Worm (Caenorhabditis elegans) whole organism, L1 larva: ENCODE results near the gene C07H6.2.

Source experiments
- C34B4.2 ChIP-seq: sonication (generic microtip); optimal IDR thresholded peaks from 2 replicates; lab custom pipeline; 2017; ENCODE audit warnings: mild to moderate bottlenecking, missing genetic modification characterization, missing compliant biosample characterization
- F16B12.6 ChIP-seq: fragments of 150-350 bp; optimal IDR thresholded peaks from 2 replicates; lab custom pipeline; 2014; ENCODE audit warnings: missing biosample characterization, missing genetic modification characterization
- alr-1 ChIP-seq: fragments of 200-800 bp; sonication (Bioruptor generic); optimal IDR thresholded peaks from 2 replicates; lab custom pipeline; 2018; ENCODE audit warnings: borderline replicate concordance, mild to moderate bottlenecking, missing genetic modification characterization, missing compliant biosample characterization
- blmp-1 ChIP-seq: fragments of 150-350 bp; optimal IDR thresholded peaks from 2 replicates; lab custom pipeline; 2014; ENCODE audit warnings: missing biosample characterization, missing genetic modification characterization
- ceh-63 ChIP-seq: fragments of 200-800 bp; sonication (Bioruptor generic); optimal IDR thresholded peaks from 2 replicates; lab custom pipeline; 2018; ENCODE audit warnings: mild to moderate bottlenecking, missing genetic modification characterization, missing compliant biosample characterization
- ces-1 ChIP-seq: fragments of 150-350 bp; optimal IDR thresholded peaks from 2 replicates; lab custom pipeline; 2014; ENCODE audit warnings: missing biosample characterization, missing genetic modification reagents, missing genetic modification characterization
- dsc-1 ChIP-seq: sonication (generic microtip); optimal IDR thresholded peaks from 2 replicates; lab custom pipeline; 2016; ENCODE audit warnings: mild to moderate bottlenecking, missing genetic modification characterization, missing compliant biosample characterization
- efl-1 ChIP-seq, 4 experiments: fragments of 150-350 bp; optimal IDR thresholded peaks in 3 of 4; peaks in 1 of 4; 1 replicate in 1 of 4; 2 replicates in 3 of 4; lab custom pipeline; 2014; ENCODE audit warnings: missing biosample characterization in 2 of 4, missing genetic modification characterization in 2 of 4, missing genetic modification reagents in 2 of 4
- elt-2 ChIP-seq: sonication (generic microtip); optimal IDR thresholded peaks from 2 replicates; lab custom pipeline; 2016; ENCODE audit warnings: missing genetic modification characterization, mild to moderate bottlenecking, inconsistent platforms, missing compliant biosample characterization, missing genetic modification reagents
- ets-5 ChIP-seq: fragments of 200-800 bp; sonication (Bioruptor generic); IDR thresholded peaks from 2 replicates; pipeline ENCODE4 v1.3.6; 2022; ENCODE audit warnings: missing genetic modification characterization, missing compliant biosample characterization
- fkh-10 ChIP-seq: sonication (generic microtip); optimal IDR thresholded peaks from 2 replicates; lab custom pipeline; 2017; ENCODE audit warnings: missing biosample characterization, missing genetic modification reagents, missing genetic modification characterization
- fkh-4 ChIP-seq: sonication (generic microtip); optimal IDR thresholded peaks from 2 replicates; lab custom pipeline; 2016; ENCODE audit warnings: missing compliant biosample characterization, missing genetic modification characterization, borderline replicate concordance
- fkh-8 ChIP-seq: sonication (generic microtip); optimal IDR thresholded peaks from 2 replicates; lab custom pipeline; 2016; ENCODE audit warnings: mild to moderate bottlenecking, missing genetic modification characterization, missing compliant biosample characterization
- fos-1 ChIP-seq: fragments of 150-350 bp; optimal IDR thresholded peaks from 2 replicates; lab custom pipeline; 2014; ENCODE audit warnings: missing biosample characterization, missing genetic modification characterization
- grh-1 ChIP-seq: fragments of 200-800 bp; sonication (Bioruptor generic); IDR thresholded peaks from 2 replicates; pipeline ENCODE4 v1.3.6; 2022; ENCODE audit warnings: missing genetic modification reagents, missing genetic modification characterization, missing compliant biosample characterization
- hlh-17 ChIP-seq: fragments of 200-800 bp; sonication (Bioruptor generic); optimal IDR thresholded peaks from 2 replicates; lab custom pipeline; 2018; ENCODE audit warnings: missing genetic modification characterization, mild to moderate bottlenecking, missing compliant biosample characterization, moderate library complexity, borderline replicate concordance
- hlh-4 ChIP-seq: sonication (generic microtip); optimal IDR thresholded peaks from 2 replicates; lab custom pipeline; 2016; ENCODE audit warnings: mild to moderate bottlenecking, missing genetic modification characterization, missing compliant biosample characterization
- hpl-2 ChIP-seq: fragments of 150-350 bp; optimal IDR thresholded peaks from 2 replicates; lab custom pipeline; 2014; ENCODE audit warnings: missing biosample characterization, missing genetic modification reagents, missing genetic modification characterization
- irx-1 ChIP-seq: sonication (generic microtip); optimal IDR thresholded peaks from 2 replicates; lab custom pipeline; 2016; ENCODE audit warnings: missing genetic modification characterization, missing compliant biosample characterization
- lin-13 ChIP-seq: fragments of 150-350 bp; optimal IDR thresholded peaks from 2 replicates; lab custom pipeline; 2014; ENCODE audit warnings: missing biosample characterization, missing genetic modification reagents, missing genetic modification characterization
- lir-3 ChIP-seq: sonication (generic microtip); optimal IDR thresholded peaks from 2 replicates; lab custom pipeline; 2016; ENCODE audit warnings: mild to moderate bottlenecking, missing genetic modification characterization, moderate library complexity, missing compliant biosample characterization; ENCODE audit not compliant: poor library complexity
- mab-9 ChIP-seq: fragments of 200-800 bp; sonication (Bioruptor generic); IDR thresholded peaks from 2 replicates; pipeline ENCODE4 v1.3.6; 2022; ENCODE audit warnings: missing genetic modification reagents, missing genetic modification characterization, missing compliant biosample characterization
- mdl-1 ChIP-seq, 2 experiments: fragments of 150-350 bp; optimal IDR thresholded peaks; 2 replicates each; lab custom pipeline; 2014 to 2017; ENCODE audit warnings: missing biosample characterization in 2 of 2, missing genetic modification characterization in 2 of 2, inconsistent platforms in 1 of 2
- mef-2 ChIP-seq: fragments of 150-350 bp; optimal IDR thresholded peaks from 2 replicates; lab custom pipeline; 2014; ENCODE audit warnings: missing biosample characterization, missing genetic modification characterization
- mep-1 ChIP-seq: fragments of 150-350 bp; optimal IDR thresholded peaks from 2 replicates; lab custom pipeline; 2014; ENCODE audit warnings: missing biosample characterization, missing genetic modification characterization
- nhr-12 ChIP-seq: sonication (generic microtip); optimal IDR thresholded peaks from 2 replicates; lab custom pipeline; 2017; ENCODE audit warnings: missing biosample characterization, missing genetic modification characterization
- nhr-19 ChIP-seq: fragments of 200-800 bp; sonication (Bioruptor generic); conservative IDR thresholded peaks from 2 replicates; pipeline ENCODE4 v1.3.6; 2022; ENCODE audit warnings: missing genetic modification characterization, missing compliant biosample characterization
- nhr-20 ChIP-seq: sonication (generic microtip); optimal IDR thresholded peaks from 2 replicates; lab custom pipeline; 2016; ENCODE audit warnings: mild to moderate bottlenecking, missing genetic modification characterization, missing compliant biosample characterization
- nhr-237 ChIP-seq: fragments of 150-350 bp; optimal IDR thresholded peaks from 2 replicates; lab custom pipeline; 2014; ENCODE audit warnings: missing biosample characterization, missing genetic modification characterization
- nhr-28 ChIP-seq: fragments of 150-350 bp; optimal IDR thresholded peaks from 2 replicates; lab custom pipeline; 2014; ENCODE audit warnings: missing biosample characterization, missing genetic modification characterization
- nhr-47 ChIP-seq: sonication (generic microtip); optimal IDR thresholded peaks from 2 replicates; lab custom pipeline; 2016; ENCODE audit warnings: mild to moderate bottlenecking, missing genetic modification characterization, moderate library complexity, missing compliant biosample characterization
- nhr-71 ChIP-seq: sonication (generic microtip); optimal IDR thresholded peaks from 2 replicates; lab custom pipeline; 2016; ENCODE audit warnings: mild to moderate bottlenecking, missing genetic modification characterization, moderate library complexity, missing compliant biosample characterization
- nhr-76 ChIP-seq: sonication (generic microtip); optimal IDR thresholded peaks from 2 replicates; lab custom pipeline; 2017; ENCODE audit warnings: missing biosample characterization, missing genetic modification characterization
- nhr-77 ChIP-seq: fragments of 150-350 bp; optimal IDR thresholded peaks from 2 replicates; lab custom pipeline; 2014; ENCODE audit warnings: missing biosample characterization, missing genetic modification characterization
- nhr-84 ChIP-seq: sonication (generic microtip); optimal IDR thresholded peaks from 2 replicates; lab custom pipeline; 2017; ENCODE audit warnings: missing biosample characterization, missing genetic modification characterization
- nhr-85 ChIP-seq: sonication (generic microtip); peaks from one replicate; lab custom pipeline; 2016; ENCODE audit warnings: missing genetic modification characterization, inconsistent platforms, missing compliant biosample characterization
- nhr-90 ChIP-seq: sonication (generic microtip); optimal IDR thresholded peaks from 2 replicates; lab custom pipeline; 2016; ENCODE audit warnings: mild to moderate bottlenecking, missing genetic modification characterization, missing compliant biosample characterization; ENCODE audit not compliant: poor library complexity
- pag-3 ChIP-seq: sonication (generic microtip); optimal IDR thresholded peaks from 2 replicates; lab custom pipeline; 2017; ENCODE audit warnings: missing genetic modification characterization, mild to moderate bottlenecking, missing compliant biosample characterization, antibody characterized with exemption, borderline replicate concordance; ENCODE audit not compliant: insufficient read depth
- pax-3 ChIP-seq: fragments of 200-800 bp; sonication (Bioruptor generic); optimal IDR thresholded peaks from 2 replicates; lab custom pipeline; 2018; ENCODE audit warnings: mild to moderate bottlenecking, missing genetic modification characterization, moderate library complexity, missing compliant biosample characterization
- pqm-1 ChIP-seq: sonication (generic microtip); optimal IDR thresholded peaks from 3 replicates; lab custom pipeline; 2017; ENCODE audit warnings: missing biosample characterization, missing genetic modification characterization
- rnt-1 ChIP-seq: sonication (generic microtip); optimal IDR thresholded peaks from 2 replicates; lab custom pipeline; 2016; ENCODE audit warnings: mild to moderate bottlenecking, missing genetic modification characterization, moderate library complexity, missing compliant biosample characterization
- skn-1 ChIP-seq: fragments of 150-350 bp; optimal IDR thresholded peaks from 2 replicates; lab custom pipeline; 2014; ENCODE audit warnings: missing biosample characterization, missing genetic modification characterization
- snpc-4 ChIP-seq: fragments of 150-350 bp; optimal IDR thresholded peaks from 2 replicates; lab custom pipeline; 2014; ENCODE audit warnings: missing biosample characterization, missing genetic modification characterization
- snu-23 ChIP-seq: sonication (generic microtip); optimal IDR thresholded peaks from 2 replicates; lab custom pipeline; 2016; ENCODE audit warnings: missing genetic modification characterization, missing compliant biosample characterization
- sox-4 ChIP-seq: sonication (generic microtip); optimal IDR thresholded peaks from 2 replicates; lab custom pipeline; 2016; ENCODE audit warnings: missing genetic modification characterization, missing compliant biosample characterization
- sptf-1 ChIP-seq: fragments of 150-350 bp; optimal IDR thresholded peaks from 2 replicates; lab custom pipeline; 2014; ENCODE audit warnings: missing biosample characterization, missing genetic modification characterization
- sup-37 ChIP-seq: fragments of 200-800 bp; sonication (Bioruptor generic); optimal IDR thresholded peaks from 2 replicates; lab custom pipeline; 2018; ENCODE audit warnings: mild to moderate bottlenecking, missing genetic modification characterization, missing compliant biosample characterization
- tbx-2 ChIP-seq: sonication (generic microtip); optimal IDR thresholded peaks from 2 replicates; lab custom pipeline; 2016; ENCODE audit warnings: missing genetic modification characterization, missing compliant biosample characterization
- unc-130 ChIP-seq: fragments of 150-350 bp; optimal IDR thresholded peaks from 2 replicates; lab custom pipeline; 2017; ENCODE audit warnings: missing biosample characterization, missing genetic modification characterization, inconsistent platforms
- unc-30 ChIP-seq: sonication (generic microtip); optimal IDR thresholded peaks from 2 replicates; lab custom pipeline; 2017; ENCODE audit warnings: missing biosample characterization, missing genetic modification characterization
- unc-98 ChIP-seq: fragments of 200-800 bp; sonication (Bioruptor generic); IDR thresholded peaks from 2 replicates; pipeline ENCODE4 v1.3.6; 2022; ENCODE audit warnings: missing genetic modification characterization, missing compliant biosample characterization
- vab-15 ChIP-seq: sonication (generic microtip); optimal IDR thresholded peaks from 2 replicates; lab custom pipeline; 2017; ENCODE audit warnings: missing genotype, mild to moderate bottlenecking, missing genetic modification characterization, missing compliant biosample characterization
- zag-1 ChIP-seq: fragments of 150-350 bp; optimal IDR thresholded peaks from 2 replicates; lab custom pipeline; 2014; ENCODE audit warnings: missing biosample characterization, missing genetic modification characterization

C07H6.2 gene

DNA sequence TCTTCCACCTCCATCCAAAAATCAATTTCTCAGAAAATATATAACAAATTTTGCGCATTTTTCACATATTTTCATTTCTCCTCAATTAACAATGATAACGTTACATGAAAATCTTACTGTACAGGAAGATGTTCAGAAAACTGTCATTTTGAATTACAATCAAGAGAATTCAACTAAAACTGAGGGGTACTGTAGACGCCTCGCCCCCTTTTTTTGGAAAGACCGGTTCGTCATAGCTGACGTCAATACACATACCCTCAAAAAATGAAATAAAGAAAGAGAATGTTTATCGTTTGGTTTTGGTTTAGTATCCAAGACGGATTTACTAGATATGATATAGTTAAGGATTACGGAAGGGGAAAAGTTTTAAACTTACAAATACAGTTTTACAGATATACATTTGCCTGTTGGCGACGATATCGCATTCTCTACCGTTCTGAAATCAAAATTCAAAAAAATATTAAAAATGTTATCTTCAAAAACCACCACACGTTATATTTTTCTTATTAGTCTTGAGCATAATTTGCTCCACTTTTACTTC is 37.2 kb downstream of the C07H6.2 start:
- TF ChIP-seq sox-4 (no peak), hpl-2 (GFP tag; lab: Kevin White, UChicago) (no peak), pag-3 (tag; lab: Kevin White, UChicago) (no peak), snu-23 (GFP tag; lab: Kevin White, UChicago) (peak; percentile 25), nhr-76 (tag; lab: Kevin White, UChicago) (no peak), mef-2 (tag; lab: Kevin White, UChicago) (no peak), nhr-12 (tag; lab: Kevin White, UChicago) (no peak), hlh-4 (tag; lab: Kevin White, UChicago) (no peak), lin-13 (no peak), grh-1 (peak; percentile 49), dsc-1 (tag; lab: Kevin White, UChicago) (no peak), nhr-85 (tag; lab: Kevin White, UChicago) (peak; percentile 65), nhr-84 (tag; lab: Kevin White, UChicago) (no peak), C34B4.2 (tag; lab: Kevin White, UChicago) (no peak), pax-3 (no peak), sup-37 (GFP tag; lab: Kevin White, UChicago) (no peak), blmp-1 (tag; lab: Kevin White, UChicago) (peak; percentile 70), unc-130 (tag; lab: Kevin White, UChicago) (no peak), rnt-1 (tag; lab: Kevin White, UChicago) (no peak), F16B12.6 (tag; lab: Kevin White, UChicago) (no peak), nhr-28 (tag; lab: Kevin White, UChicago) (no peak), irx-1 (tag; lab: Kevin White, UChicago) (no peak), fkh-8 (tag; lab: Kevin White, UChicago) (no peak), sptf-1 (tag; lab: Kevin White, UChicago) (no peak), nhr-71 (peak; percentile 16), efl-1 (optimal IDR thresholded peaks at IDR 0.05; lab: Kevin White, UChicago) (no peak), efl-1 (GFP tag; optimal IDR thresholded peaks at IDR 0.05 in 1 of 2; lab: Kevin White, UChicago) (no peak), snpc-4 (no peak), lir-3 (tag; lab: Kevin White, UChicago) (no peak), skn-1 (tag; lab: Kevin White, UChicago) (no peak), fkh-4 (tag; lab: Kevin White, UChicago) (no peak), ceh-63 (no peak), fos-1 (no peak), ets-5 (no peak), mdl-1 (tag; optimal IDR thresholded peaks at IDR 0.05; lab: Kevin White, UChicago) (no peak), mep-1 (no peak), mab-9 (no peak), nhr-90 (no peak), tbx-2 (tag; lab: Kevin White, UChicago) (no peak), hlh-17 (GFP tag; lab: Kevin White, UChicago) (no peak), vab-15 (tag; lab: Kevin White, UChicago) (no peak), alr-1 (tag; lab: Kevin White, UChicago) (no peak), fkh-10 (no peak), nhr-77 (tag; lab: Kevin White, UChicago) (no peak), nhr-19 (no peak), zag-1 (tag; lab: Kevin White, UChicago) (no peak), nhr-47 (tag; lab: Kevin White, UChicago) (no peak), unc-30 (tag; lab: Kevin White, UChicago) (no peak), unc-98 (GFP tag; lab: Robert Waterston, UW) (no peak), ces-1 (GFP tag; lab: Kevin White, UChicago) (no peak), pqm-1 (tag; lab: Kevin White, UChicago) (no peak), nhr-237 (tag; lab: Kevin White, UChicago) (no peak), nhr-20 (tag; lab: Kevin White, UChicago) (peak; percentile 17), elt-2 (tag; lab: Kevin White, UChicago) (no peak)
